Worm (Caenorhabditis elegans) whole organism, young adult: ENCODE data around the gene T28D6.3.

Experiments used
- B0261.1 ChIP-seq: sonication (generic microtip); optimal IDR thresholded peaks from 2 replicates; lab custom pipeline; 2016; ENCODE audit warnings: mild to moderate bottlenecking, missing genetic modification characterization, moderate library complexity, missing compliant biosample characterization
- C17E4.6 ChIP-seq: fragments of 200-800 bp; sonication (Bioruptor generic); IDR thresholded peaks from 2 replicates; pipeline ENCODE4 v1.3.6; 2022; ENCODE audit warnings: missing genetic modification reagents, missing genetic modification characterization, missing compliant biosample characterization
- D2030.7 ChIP-seq: fragments of 200-800 bp; sonication (Bioruptor generic); IDR thresholded peaks from 2 replicates; pipeline ENCODE4 v1.3.6; 2022; ENCODE audit warnings: missing genetic modification reagents, missing genetic modification characterization, missing compliant biosample characterization
- F33H1.4 ChIP-seq: fragments of 200-800 bp; sonication (Bioruptor generic); IDR thresholded peaks from 2 replicates; pipeline ENCODE4 v1.3.6; 2022; ENCODE audit warnings: missing genetic modification reagents, missing genetic modification characterization, missing compliant biosample characterization
- F39B2.1 ChIP-seq: fragments of 200-800 bp; sonication (Bioruptor generic); IDR thresholded peaks from 2 replicates; pipeline ENCODE4 v1.3.6; 2022; ENCODE audit warnings: missing genetic modification reagents, missing genetic modification characterization, missing compliant biosample characterization
- F49E8.2 ChIP-seq: sonication (generic microtip); optimal IDR thresholded peaks from 3 replicates; lab custom pipeline; 2017; ENCODE audit warnings: missing genetic modification characterization, mild to moderate bottlenecking, missing compliant biosample characterization, antibody characterized with exemption, moderate library complexity; ENCODE audit not compliant: insufficient read depth
- F57C9.4 ChIP-seq: sonication (generic microtip); optimal IDR thresholded peaks from 2 replicates; lab custom pipeline; 2017; ENCODE audit warnings: mild to moderate bottlenecking, missing genetic modification characterization, missing compliant biosample characterization
- Y56A3A.18 ChIP-seq: fragments of 200-800 bp; sonication (Bioruptor generic); IDR thresholded peaks from 2 replicates; pipeline ENCODE4 v1.3.6; 2022; ENCODE audit warnings: missing genetic modification reagents, missing genetic modification characterization, missing compliant biosample characterization
- Y95B8A.8 ChIP-seq: fragments of 200-800 bp; sonication (Bioruptor generic); IDR thresholded peaks from 2 replicates; pipeline ENCODE4 v1.3.6; 2022; ENCODE audit warnings: missing genetic modification reagents, missing genetic modification characterization, missing compliant biosample characterization
- ama-1 ChIP-seq, 3 experiments: fragments of 150-350 bp in 1 of 3; sonication (generic microtip) in 2 of 3; optimal IDR thresholded peaks; 2 replicates each; lab custom pipeline; 2014 to 2018; ENCODE audit warnings: missing biosample characterization in 2 of 3, missing genetic modification characterization in 2 of 3, missing genetic modification reagents in 2 of 3
- bed-2 ChIP-seq: fragments of 200-800 bp; sonication (Bioruptor generic); IDR thresholded peaks from 2 replicates; pipeline ENCODE4 v1.3.6; 2022; ENCODE audit warnings: missing genetic modification reagents, missing genetic modification characterization, missing compliant biosample characterization
- cebp-1 ChIP-seq, 2 experiments: fragments of 200-800 bp in 1 of 2; sonication (Bioruptor generic) in 1 of 2; sonication (generic microtip) in 1 of 2; IDR thresholded peaks in 1 of 2; optimal IDR thresholded peaks in 1 of 2; 2 replicates each; pipeline versions ENCODE4 v1.3.6 to Lab custom; 2017 to 2022; ENCODE audit warnings: missing compliant biosample characterization in 2 of 2, missing genetic modification characterization in 2 of 2, mild to moderate bottlenecking in 1 of 2, missing genetic modification reagents in 1 of 2, moderate library complexity in 1 of 2
- cebp-2 ChIP-seq: fragments of 200-800 bp; sonication (Bioruptor generic); IDR thresholded peaks from 2 replicates; pipeline ENCODE4 v1.3.6; 2022; ENCODE audit warnings: missing genetic modification characterization, missing compliant biosample characterization
- ceh-100 ChIP-seq: fragments of 200-800 bp; sonication (Bioruptor generic); IDR thresholded peaks from 2 replicates; pipeline ENCODE4 v1.3.6; 2022; ENCODE audit warnings: missing genetic modification reagents, missing genetic modification characterization, missing compliant biosample characterization
- ceh-79 ChIP-seq: sonication (generic microtip); optimal IDR thresholded peaks from 2 replicates; lab custom pipeline; 2017; ENCODE audit warnings: mild to moderate bottlenecking, missing genetic modification characterization, missing compliant biosample characterization
- dox-1 ChIP-seq: fragments of 200-800 bp; sonication (Bioruptor generic); IDR thresholded peaks from 2 replicates; pipeline ENCODE4 v1.3.6; 2022; ENCODE audit warnings: missing genetic modification reagents, missing genetic modification characterization, missing compliant biosample characterization
- ets-4 ChIP-seq: fragments of 200-800 bp; sonication (Bioruptor generic); optimal IDR thresholded peaks from 2 replicates; lab custom pipeline; 2018; ENCODE audit warnings: mild to moderate bottlenecking, missing genetic modification characterization, missing compliant biosample characterization
- hmg-1.2 ChIP-seq: fragments of 200-800 bp; sonication (Bioruptor generic); IDR thresholded peaks from 2 replicates; pipeline ENCODE4 v1.3.6; 2022; ENCODE audit warnings: missing genetic modification reagents, missing genetic modification characterization, missing compliant biosample characterization
- hrde-1 ChIP-seq: sonication (generic microtip); optimal IDR thresholded peaks from 2 replicates; lab custom pipeline; 2016; ENCODE audit warnings: missing genetic modification characterization, mild to moderate bottlenecking, missing compliant biosample characterization, moderate library complexity, missing genotype, missing genetic modification reagents, borderline replicate concordance
- lag-1 ChIP-seq: fragments of 200-800 bp; sonication (Bioruptor generic); IDR thresholded peaks from 2 replicates; pipeline ENCODE4 v1.3.6; 2022; ENCODE audit warnings: missing genetic modification reagents, missing genetic modification characterization, missing compliant biosample characterization
- let-526 ChIP-seq: fragments of 200-800 bp; sonication (Bioruptor generic); IDR thresholded peaks from 2 replicates; pipeline ENCODE4 v1.3.6; 2022; ENCODE audit warnings: missing genetic modification reagents, missing genetic modification characterization, missing compliant biosample characterization
- let-607 ChIP-seq, 2 experiments: fragments of 200-800 bp in 1 of 2; sonication (Bioruptor generic) in 1 of 2; sonication (generic microtip) in 1 of 2; optimal IDR thresholded peaks; 2 replicates each; lab custom pipeline; 2016 to 2018; ENCODE audit warnings: mild to moderate bottlenecking in 2 of 2, missing compliant biosample characterization in 2 of 2, missing genetic modification characterization in 2 of 2, moderate library complexity in 2 of 2, missing genotype in 1 of 2
- lsl-1 ChIP-seq: fragments of 200-800 bp; sonication (Bioruptor generic); optimal IDR thresholded peaks from 2 replicates; lab custom pipeline; 2018; ENCODE audit warnings: mild to moderate bottlenecking, missing genetic modification characterization, moderate library complexity, missing compliant biosample characterization
- madf-6 ChIP-seq: fragments of 200-800 bp; sonication (Bioruptor generic); IDR thresholded peaks from 2 replicates; pipeline ENCODE4 v1.3.6; 2022; ENCODE audit warnings: missing genetic modification reagents, missing genetic modification characterization, missing compliant biosample characterization
- mel-28 ChIP-seq: sonication (generic microtip); optimal IDR thresholded peaks from 2 replicates; lab custom pipeline; 2016; ENCODE audit warnings: borderline replicate concordance, mild to moderate bottlenecking, missing genetic modification characterization, missing compliant biosample characterization
- mxl-1 ChIP-seq: sonication (generic microtip); optimal IDR thresholded peaks from 2 replicates; lab custom pipeline; 2016; ENCODE audit warnings: missing genetic modification characterization, missing compliant biosample characterization
- nfyb-1 ChIP-seq: fragments of 200-800 bp; sonication (Bioruptor generic); IDR thresholded peaks from 2 replicates; pipeline ENCODE4 v1.3.6; 2022; ENCODE audit warnings: missing genetic modification reagents, missing genetic modification characterization, missing compliant biosample characterization
- nhr-80 ChIP-seq: sonication (generic microtip); optimal IDR thresholded peaks from 2 replicates; lab custom pipeline; 2016; ENCODE audit warnings: missing genetic modification characterization, missing compliant biosample characterization
- nhr-90 ChIP-seq: sonication (generic microtip); optimal IDR thresholded peaks from 2 replicates; lab custom pipeline; 2016; ENCODE audit warnings: missing genotype, mild to moderate bottlenecking, missing genetic modification characterization, missing compliant biosample characterization
- snpc-1.1 ChIP-seq: sonication (generic microtip); optimal IDR thresholded peaks from 2 replicates; lab custom pipeline; 2017; ENCODE audit warnings: missing genetic modification characterization, mild to moderate bottlenecking, missing compliant biosample characterization, antibody characterized with exemption, moderate library complexity, missing genotype, missing genetic modification reagents; ENCODE audit not compliant: insufficient read depth
- snpc-3.4 ChIP-seq: sonication (generic microtip); optimal IDR thresholded peaks from 2 replicates; lab custom pipeline; 2017; ENCODE audit warnings: missing genetic modification characterization, mild to moderate bottlenecking, missing compliant biosample characterization, antibody characterized with exemption, moderate library complexity, missing genotype, missing genetic modification reagents
- tlf-1 ChIP-seq: fragments of 200-800 bp; sonication (Bioruptor generic); optimal IDR thresholded peaks from 2 replicates; lab custom pipeline; 2018; ENCODE audit warnings: mild to moderate bottlenecking, missing genetic modification characterization, missing compliant biosample characterization
- xnd-1 ChIP-seq: sonication (generic microtip); optimal IDR thresholded peaks from 2 replicates; lab custom pipeline; 2016; ENCODE audit warnings: missing genotype, missing genetic modification reagents, missing genetic modification characterization, missing compliant biosample characterization
- zfh-2 ChIP-seq: fragments of 200-800 bp; sonication (Bioruptor generic); conservative IDR thresholded peaks from 2 replicates; pipeline ENCODE4 v1.3.6; 2022; ENCODE audit warnings: missing genetic modification reagents, missing genetic modification characterization, missing compliant biosample characterization
- ztf-18 ChIP-seq: sonication (generic microtip); optimal IDR thresholded peaks from 2 replicates; lab custom pipeline; 2016; ENCODE audit warnings: missing genotype, mild to moderate bottlenecking, missing genetic modification characterization, missing compliant biosample characterization
- ztf-25 ChIP-seq: fragments of 200-800 bp; sonication (Bioruptor generic); IDR thresholded peaks from 2 replicates; pipeline ENCODE4 v1.3.6; 2022; ENCODE audit warnings: missing genetic modification reagents, missing genetic modification characterization, missing compliant biosample characterization

The T28D6.3 gene

ce11 chrIII:11353499-11353898 is 13.1 kb upstream of the T28D6.3 start (continued):
- peak; percentile 54; the same call in 1 of the 2 replicates for TF ChIP-seq dox-1 (GFP tag; lab: Robert Waterston, UW)
- peak; percentile 33 for TF ChIP-seq snpc-3.4 (tag; lab: Kevin White, UChicago)
- no peak for TF ChIP-seq ztf-18 (tag; lab: Kevin White, UChicago)
- peak; percentile 17 for TF ChIP-seq lsl-1 (GFP tag; lab: Kevin White, UChicago)
- no peak for TF ChIP-seq lag-1 (GFP tag; lab: Robert Waterston, UW)
- peak; percentile 69 for TF ChIP-seq D2030.7 (GFP tag; lab: Robert Waterston, UW)
- peak; percentile 41; the same call in 1 of the 2 replicates for TF ChIP-seq hmg-1.2 (GFP tag; lab: Robert Waterston, UW)
- no peak for TF ChIP-seq ceh-79 (tag; lab: Kevin White, UChicago)
- no peak for TF ChIP-seq F57C9.4 (tag; lab: Kevin White, UChicago)
- TF ChIP-seq let-526 (GFP tag; lab: Robert Waterston, UW): no peak
- TF ChIP-seq cebp-2: no peak
- peak; percentile 72 for TF ChIP-seq ztf-25 (GFP tag; lab: Robert Waterston, UW)
- TF ChIP-seq F33H1.4 (GFP tag; lab: Robert Waterston, UW): 0 out of 2 replicates have a peak, but pooled peaks have one; percentile 23
- TF ChIP-seq tlf-1: no peak
- TF ChIP-seq xnd-1 (tag; lab: Kevin White, UChicago): no peak
- TF ChIP-seq ama-1 (optimal IDR thresholded peaks at IDR 0.05; lab: Kevin White, UChicago): no peak
- TF ChIP-seq ama-1 (GFP tag; optimal IDR thresholded peaks at IDR 0.05; lab: Kevin White, UChicago): peak in 1 of 2 experiments; percentile 21
- TF ChIP-seq ets-4 (GFP tag; lab: Kevin White, UChicago): no peak
- TF ChIP-seq B0261.1 (tag; lab: Kevin White, UChicago): peak; percentile 63
- TF ChIP-seq F39B2.1 (GFP tag; lab: Robert Waterston, UW): no peak
- TF ChIP-seq madf-6 (GFP tag; lab: Robert Waterston, UW): 0 out of 2 replicates have a peak, but pooled peaks have one; percentile 38
- no peak for TF ChIP-seq Y95B8A.8
- no peak for TF ChIP-seq mxl-1
- 0 out of 2 replicates have a peak, but pooled peaks have one; percentile 17 for TF ChIP-seq Y56A3A.18
- TF ChIP-seq cebp-1 (GFP tag; IDR thresholded peaks at IDR 0.05; lab: Robert Waterston, UW): no peak
- peak; percentile 50 for TF ChIP-seq cebp-1 (tag; optimal IDR thresholded peaks at IDR 0.05; lab: Kevin White, UChicago)
- TF ChIP-seq nhr-90 (tag; lab: Kevin White, UChicago): peak; percentile 15
- TF ChIP-seq snpc-1.1: peak; percentile 48
- TF ChIP-seq ceh-100 (GFP tag; lab: Robert Waterston, UW): no peak
- peak; percentile 30 for TF ChIP-seq F49E8.2
- no peak for TF ChIP-seq let-607 (tag; optimal IDR thresholded peaks at IDR 0.05; lab: Kevin White, UChicago)
- TF ChIP-seq, all 124 proteins: peak for 29

ce11 chrIII:11355758-11356323 is 10.7 kb upstream of the T28D6.3 start:
- TF ChIP-seq zfh-2: 0 out of 2 replicates have a peak, but pooled peaks have one; percentile 6
- no peak for TF ChIP-seq nfyb-1

ce11 chrIII:11357418-11357817 is 9.1 kb upstream of the T28D6.3 start:
- TF ChIP-seq hmg-1.2 (GFP tag; lab: Robert Waterston, UW) (peak; percentile 71; the same call in 1 of the 2 replicates), C17E4.6 (GFP tag; lab: Robert Waterston, UW) (no peak), hrde-1 (tag; lab: Kevin White, UChicago) (no peak), bed-2 (GFP tag; lab: Robert Waterston, UW) (no peak), nhr-80 (tag; lab: Kevin White, UChicago) (peak; percentile 27), mel-28 (tag; lab: Kevin White, UChicago) (no peak), ceh-79 (tag; lab: Kevin White, UChicago) (no peak)
- TF ChIP-seq, all 124 proteins: peak for 2
